Fruit fly (Drosophila melanogaster) whole organism, wandering third instar larva: ENCODE data around the gene HtrA2.

ENCODE experiments used
- Abd-B ChIP-seq: fragments of >200 bp; optimal IDR thresholded peaks from 2 replicates; lab custom pipeline; 2017; ENCODE audit warnings: missing biosample characterization, missing genetic modification characterization
- CG32264 ChIP-seq: fragments of 200-800 bp; sonication (Bioruptor generic); optimal IDR thresholded peaks from 2 replicates; lab custom pipeline; 2016; ENCODE audit warnings: missing biosample characterization, missing genetic modification characterization
- CG9705 ChIP-seq: fragments of 200-800 bp; sonication (Bioruptor generic); optimal IDR thresholded peaks from 2 replicates; lab custom pipeline; 2018; ENCODE audit warnings: missing biosample characterization, mild to moderate bottlenecking, missing genetic modification characterization
- CrebA ChIP-seq: fragments of 200-800 bp; sonication (Bioruptor generic); optimal IDR thresholded peaks from 2 replicates; lab custom pipeline; 2016; ENCODE audit warnings: missing biosample characterization, mild to moderate bottlenecking, missing genetic modification characterization, borderline replicate concordance
- Dfd ChIP-seq: fragments of >200 bp; optimal IDR thresholded peaks from 2 replicates; lab custom pipeline; 2017; ENCODE audit warnings: missing biosample characterization, missing genetic modification characterization
- Dif ChIP-seq: fragments of 200-275, 200-300 bp; sonication (Bioruptor generic); optimal IDR thresholded peaks from 2 replicates; lab custom pipeline; 2018; ENCODE audit warnings: missing biosample characterization, missing genetic modification characterization; ENCODE audit not compliant: partially characterized antibody
- GATAd ChIP-seq: sonication (Bioruptor generic); optimal IDR thresholded peaks from 2 replicates; lab custom pipeline; 2016; ENCODE audit warnings: missing biosample characterization, missing genetic modification characterization
- HLH106 ChIP-seq: fragments of 200-800 bp; optimal IDR thresholded peaks from 3 replicates; lab custom pipeline; 2019; ENCODE audit warnings: missing biosample characterization, mild to moderate bottlenecking, missing genetic modification characterization, moderate library complexity
- Hnf4 ChIP-seq: fragments of 200-800 bp; sonication (Bioruptor generic); optimal IDR thresholded peaks from 2 replicates; lab custom pipeline; 2016; ENCODE audit warnings: missing biosample characterization, mild to moderate bottlenecking, missing genetic modification characterization
- Hr78 ChIP-seq: fragments of >200 bp; optimal IDR thresholded peaks from 2 replicates; lab custom pipeline; 2017; ENCODE audit warnings: missing biosample characterization, missing genetic modification characterization
- Hr83 ChIP-seq: fragments of 200-300 bp; sonication (Bioruptor generic); optimal IDR thresholded peaks from 2 replicates; lab custom pipeline; 2016; ENCODE audit warnings: missing biosample characterization, mild to moderate bottlenecking, missing genetic modification characterization, moderate library complexity; ENCODE audit not compliant: poor library complexity, severe bottlenecking
- Jra ChIP-seq: sonication (Bioruptor generic); optimal IDR thresholded peaks from 2 replicates; lab custom pipeline; 2016; ENCODE audit warnings: missing biosample characterization, missing genetic modification characterization
- Mio ChIP-seq: sonication (Bioruptor generic); optimal IDR thresholded peaks from 2 replicates; lab custom pipeline; 2016; ENCODE audit warnings: missing biosample characterization, missing genetic modification characterization
- Myc ChIP-seq: fragments of >200 bp; optimal IDR thresholded peaks from 2 replicates; lab custom pipeline; 2017
- N ChIP-seq: fragments of >200 bp; optimal IDR thresholded peaks from 2 replicates; lab custom pipeline; 2018; ENCODE audit warnings: missing biosample characterization, missing external identifiers, missing genetic modification characterization
- OdsH ChIP-seq: fragments of 200-800 bp; sonication (Bioruptor generic); optimal IDR thresholded peaks from 2 replicates; lab custom pipeline; 2016; ENCODE audit warnings: missing biosample characterization, mild to moderate bottlenecking, missing genetic modification characterization
- Rel ChIP-seq, 2 experiments: fragments of 200-800 bp; sonication (Bioruptor generic) in 1 of 2; optimal IDR thresholded peaks; 2 replicates in 1 of 2; 3 replicates in 1 of 2; lab custom pipeline; 2016 to 2019; ENCODE audit warnings: mild to moderate bottlenecking in 2 of 2, missing biosample characterization in 2 of 2, missing genetic modification characterization in 2 of 2, moderate library complexity in 1 of 2
- Sp1 ChIP-seq: fragments of 200-800 bp; sonication (Bioruptor generic); optimal IDR thresholded peaks from 3 replicates; lab custom pipeline; 2019; ENCODE audit warnings: missing biosample characterization, mild to moderate bottlenecking, missing genetic modification characterization, moderate library complexity
- Vsx2 ChIP-seq: fragments of 200-300, 225-300 bp; sonication (Bioruptor generic); optimal IDR thresholded peaks from 2 replicates; lab custom pipeline; 2018; ENCODE audit warnings: missing biosample characterization, missing genetic modification characterization; ENCODE audit not compliant: partially characterized antibody
- br ChIP-seq: fragments of 200-800 bp; sonication (Bioruptor generic); optimal IDR thresholded peaks from 2 replicates; lab custom pipeline; 2016; ENCODE audit warnings: missing biosample characterization, missing genetic modification characterization
- brk ChIP-seq: fragments of 200-800 bp; sonication (Bioruptor generic); optimal IDR thresholded peaks from 2 replicates; lab custom pipeline; 2016; ENCODE audit warnings: missing biosample characterization, mild to moderate bottlenecking, missing genetic modification characterization
- dl ChIP-seq, 2 experiments: fragments of 175-275, 200-275 bp in 1 of 2; fragments of 200-275 bp in 1 of 2; sonication (Bioruptor generic); optimal IDR thresholded peaks; lab custom pipeline; 2018; ENCODE audit warnings: mild to moderate bottlenecking in 2 of 2, missing biosample characterization in 2 of 2, missing genetic modification characterization in 2 of 2, moderate library complexity in 2 of 2; ENCODE audit not compliant: partially characterized antibody in 2 of 2, insufficient read depth in 1 of 2
- dmrt93B ChIP-seq: fragments of 200-800 bp; sonication (Bioruptor generic); optimal IDR thresholded peaks from 2 replicates; lab custom pipeline; 2018; ENCODE audit warnings: missing biosample characterization, mild to moderate bottlenecking, missing genetic modification characterization
- dsf ChIP-seq: sonication (Bioruptor generic); optimal IDR thresholded peaks from 2 replicates; lab custom pipeline; 2016; ENCODE audit warnings: missing biosample characterization, missing genetic modification characterization, borderline replicate concordance
- ey ChIP-seq: fragments of 200-800 bp; sonication (Bioruptor generic); optimal IDR thresholded peaks from 2 replicates; lab custom pipeline; 2016; ENCODE audit warnings: missing biosample characterization, missing genetic modification characterization
- foxo ChIP-seq, 2 experiments: fragments of 200-800 bp; sonication (Bioruptor generic); optimal IDR thresholded peaks; 2 replicates in 1 of 2; 3 replicates in 1 of 2; lab custom pipeline; 2016 to 2017; ENCODE audit warnings: missing biosample characterization in 2 of 2, missing genetic modification characterization in 2 of 2
- fru ChIP-seq: fragments of 200-800 bp; sonication (Bioruptor generic); optimal IDR thresholded peaks from 3 replicates; lab custom pipeline; 2016; ENCODE audit warnings: missing biosample characterization, mild to moderate bottlenecking, missing genetic modification characterization
- h ChIP-seq: fragments of 200-800 bp; sonication (Bioruptor generic); optimal IDR thresholded peaks from 3 replicates; lab custom pipeline; 2016; ENCODE audit warnings: missing biosample characterization, mild to moderate bottlenecking, missing genetic modification characterization
- jim ChIP-seq: fragments of 175-275, 200-325 bp; sonication (Bioruptor generic); optimal IDR thresholded peaks from 2 replicates; lab custom pipeline; 2016; ENCODE audit warnings: missing biosample characterization, mild to moderate bottlenecking, missing genetic modification characterization
- pan ChIP-seq: fragments of >200 bp; optimal IDR thresholded peaks from 2 replicates; lab custom pipeline; 2017
- psq ChIP-seq: fragments of 200-800 bp; sonication (Bioruptor generic); optimal IDR thresholded peaks from 3 replicates; lab custom pipeline; 2017; ENCODE audit warnings: missing biosample characterization, mild to moderate bottlenecking, missing genetic modification characterization, moderate library complexity
- rgr ChIP-seq: fragments of 200-800 bp; sonication (Bioruptor generic); optimal IDR thresholded peaks from 3 replicates; lab custom pipeline; 2016; ENCODE audit warnings: missing biosample characterization, mild to moderate bottlenecking, missing genetic modification characterization
- sage ChIP-seq: fragments of 200-800 bp; sonication (Bioruptor generic); optimal IDR thresholded peaks from 2 replicates; lab custom pipeline; 2016; ENCODE audit warnings: missing biosample characterization, mild to moderate bottlenecking, missing genetic modification characterization
- sv ChIP-seq: fragments of 200-800 bp; sonication (Bioruptor generic); optimal IDR thresholded peaks from 3 replicates; lab custom pipeline; 2016; ENCODE audit warnings: missing biosample characterization, missing genetic modification characterization
- tai ChIP-seq: sonication (Bioruptor generic); optimal IDR thresholded peaks from 2 replicates; lab custom pipeline; 2016; ENCODE audit warnings: missing biosample characterization, missing genetic modification characterization
- usp ChIP-seq: fragments of >200 bp; optimal IDR thresholded peaks from 2 replicates; lab custom pipeline; 2017; ENCODE audit warnings: missing biosample characterization, missing genetic modification characterization
- woc ChIP-seq: sonication (Bioruptor generic); optimal IDR thresholded peaks from 2 replicates; lab custom pipeline; 2016; ENCODE audit warnings: missing biosample characterization, mild to moderate bottlenecking, missing genetic modification characterization

HtrA2 gene

dm6 chr3R:14496385-14496784 is 15.1 kb downstream of the HtrA2 start:
- no peak for TF ChIP-seq pan (lab: Kevin White, UChicago)
- no peak for TF ChIP-seq Dif
- no peak for TF ChIP-seq usp
- no peak for TF ChIP-seq Hr78 (GFP tag; lab: Kevin White, UChicago)
- TF ChIP-seq Hnf4 (GFP tag; lab: Kevin White, UChicago), result no peak
- peak; percentile 40 for TF ChIP-seq br (GFP tag; lab: Kevin White, UChicago)
- no peak for TF ChIP-seq sage
- TF ChIP-seq rgr, result peak; percentile 45
- TF ChIP-seq h (GFP tag; lab: Kevin White, UChicago), result peak; percentile 15
- TF ChIP-seq Dfd, result no peak
- peak; percentile 4 for TF ChIP-seq woc (GFP tag; lab: Kevin White, UChicago)
- TF ChIP-seq foxo (GFP tag; optimal IDR thresholded peaks at IDR 0.05; lab: Kevin White, UChicago), result peak in 1 of 2 experiments; percentile 4
- no peak for TF ChIP-seq dl (GFP tag; optimal IDR thresholded peaks at IDR 0.05; lab: Kevin White, UChicago; ENCODE audit: insufficient read depth in 1 of 2, partially characterized antibody in 2 of 2)
- peak; percentile 4 for TF ChIP-seq OdsH (GFP tag; lab: Kevin White, UChicago)
- peak; percentile 26 for TF ChIP-seq ey
- TF ChIP-seq dmrt93B (GFP tag; lab: Kevin White, UChicago), result no peak
- no peak for TF ChIP-seq Myc
- no peak for TF ChIP-seq Hr83
- TF ChIP-seq HLH106, result peak; percentile 8
- TF ChIP-seq tai (GFP tag; lab: Kevin White, UChicago), result no peak
- no peak for TF ChIP-seq sv
- TF ChIP-seq fru (GFP tag; lab: Kevin White, UChicago), result peak; percentile 57
- no peak for TF ChIP-seq Sp1 (GFP tag; lab: Kevin White, UChicago)
- no peak for TF ChIP-seq GATAd
- TF ChIP-seq CG32264, result no peak
- no peak for TF ChIP-seq psq (GFP tag; lab: Kevin White, UChicago)
- TF ChIP-seq Vsx2 (GFP tag; lab: Kevin White, UChicago), result no peak
- no peak for TF ChIP-seq N
- no peak for TF ChIP-seq CrebA (GFP tag; lab: Kevin White, UChicago)

- TF ChIP-seq jim (no peak), ey (no peak), Hnf4 (GFP tag; lab: Kevin White, UChicago) (peak; percentile 0), Vsx2 (GFP tag; lab: Kevin White, UChicago) (no peak), CG32264 (no peak), Hr78 (GFP tag; lab: Kevin White, UChicago) (no peak), fru (GFP tag; lab: Kevin White, UChicago) (peak; percentile 27), GATAd (no peak), Dif (no peak), CG9705 (GFP tag; lab: Kevin White, UChicago) (no peak), h (GFP tag; lab: Kevin White, UChicago) (peak; percentile 32), brk (GFP tag; lab: Kevin White, UChicago) (no peak), dl (GFP tag; optimal IDR thresholded peaks at IDR 0.05; lab: Kevin White, UChicago; ENCODE audit: insufficient read depth in 1 of 2, partially characterized antibody in 2 of 2) (no peak), usp (no peak), br (GFP tag; lab: Kevin White, UChicago) (peak; percentile 22), Myc (no peak), rgr (peak; percentile 2), HLH106 (peak; percentile 29), dmrt93B (GFP tag; lab: Kevin White, UChicago) (peak; percentile 21), foxo (GFP tag; optimal IDR thresholded peaks at IDR 0.05; lab: Kevin White, UChicago) (peak in 1 of 2 experiments; percentile 42), N (no peak), Jra (no peak), OdsH (GFP tag; lab: Kevin White, UChicago) (peak; percentile 19), Sp1 (GFP tag; lab: Kevin White, UChicago) (peak; percentile 3)
- TF ChIP-seq, all 38 proteins: peak for 10
Measured at dm6 chr3R:14493936-14494335, 17.6 kb downstream of the HtrA2 start.

- TF ChIP-seq GATAd, result no peak
- no peak for TF ChIP-seq psq (GFP tag; lab: Kevin White, UChicago)
- no peak for TF ChIP-seq Hr78 (GFP tag; lab: Kevin White, UChicago)
- TF ChIP-seq pan (lab: Kevin White, UChicago), result no peak
- no peak for TF ChIP-seq CG32264
- no peak for TF ChIP-seq dsf (GFP tag; lab: Kevin White, UChicago)
- TF ChIP-seq CrebA (GFP tag; lab: Kevin White, UChicago), result no peak
- TF ChIP-seq Mio, result no peak
- no peak for TF ChIP-seq Abd-B (GFP tag; lab: Kevin White, UChicago)
- TF ChIP-seq fru (GFP tag; lab: Kevin White, UChicago), result no peak
- no peak for TF ChIP-seq jim
- no peak for TF ChIP-seq dl (GFP tag; optimal IDR thresholded peaks at IDR 0.05; lab: Kevin White, UChicago; ENCODE audit: insufficient read depth in 1 of 2, partially characterized antibody in 2 of 2)
- no peak for TF ChIP-seq N
- TF ChIP-seq Rel (GFP tag; optimal IDR thresholded peaks at IDR 0.05; lab: Kevin White, UChicago), result no peak
- no peak for TF ChIP-seq Rel (tag; optimal IDR thresholded peaks at IDR 0.05; lab: Kevin White, UChicago)
- TF ChIP-seq Sp1 (GFP tag; lab: Kevin White, UChicago), result no peak
- TF ChIP-seq sv, result no peak
- no peak for TF ChIP-seq Vsx2 (GFP tag; lab: Kevin White, UChicago)
- TF ChIP-seq, all 38 proteins: peak for 0
Measured at dm6 chr3R:14492287-14492889, 19.1 kb downstream of the HtrA2 start.
